Worm (Caenorhabditis elegans) whole organism, late embryonic: ENCODE data around the gene rpap-2.

ENCODE experiments used
- T23F11.4 ChIP-seq: fragments of 200-800 bp; sonication (Bioruptor generic); optimal IDR thresholded peaks from 2 replicates; lab custom pipeline; 2018; ENCODE audit warnings: mild to moderate bottlenecking, missing genetic modification characterization, missing compliant biosample characterization
- Y22D7AL.16 ChIP-seq: sonication (generic microtip); optimal IDR thresholded peaks from 2 replicates; lab custom pipeline; 2016; ENCODE audit warnings: missing genetic modification characterization, missing compliant biosample characterization
- ceh-14 ChIP-seq: sonication (generic microtip); optimal IDR thresholded peaks from 2 replicates; lab custom pipeline; 2016; ENCODE audit warnings: missing genotype, missing genetic modification characterization, missing compliant biosample characterization
- ceh-19 ChIP-seq: fragments of 200-800 bp; sonication (Bioruptor generic); optimal IDR thresholded peaks from 2 replicates; lab custom pipeline; 2018; ENCODE audit warnings: mild to moderate bottlenecking, missing genetic modification characterization, missing compliant biosample characterization
- ceh-30 ChIP-seq: fragments of 150-350 bp; optimal IDR thresholded peaks from 2 replicates; lab custom pipeline; 2014; ENCODE audit warnings: missing biosample characterization, missing genetic modification characterization
- ceh-31 ChIP-seq: sonication (generic microtip); optimal IDR thresholded peaks from 2 replicates; lab custom pipeline; 2016; ENCODE audit warnings: missing genetic modification characterization, missing compliant biosample characterization
- ceh-48 ChIP-seq: sonication (generic microtip); optimal IDR thresholded peaks from 2 replicates; lab custom pipeline; 2016; ENCODE audit warnings: missing genetic modification characterization, inconsistent platforms, missing compliant biosample characterization
- ceh-6 ChIP-seq: fragments of 200-800 bp; sonication (Bioruptor generic); optimal IDR thresholded peaks from 2 replicates; lab custom pipeline; 2018; ENCODE audit warnings: mild to moderate bottlenecking, missing genetic modification characterization, missing compliant biosample characterization
- dve-1 ChIP-seq: sonication (generic microtip); optimal IDR thresholded peaks from 2 replicates; lab custom pipeline; 2017; ENCODE audit warnings: antibody characterized with exemption, mild to moderate bottlenecking, missing genetic modification characterization, missing compliant biosample characterization
- elt-2 ChIP-seq: sonication (generic microtip); optimal IDR thresholded peaks from 2 replicates; lab custom pipeline; 2016; ENCODE audit warnings: missing genetic modification reagents, missing genetic modification characterization, missing compliant biosample characterization
- ets-4 ChIP-seq: sonication (generic microtip); optimal IDR thresholded peaks from 2 replicates; lab custom pipeline; 2016; ENCODE audit warnings: missing genetic modification characterization, missing compliant biosample characterization
- hlh-15 ChIP-seq: sonication (generic microtip); optimal IDR thresholded peaks from 2 replicates; lab custom pipeline; 2016; ENCODE audit warnings: missing genetic modification characterization, missing compliant biosample characterization
- hlh-30 ChIP-seq: sonication (generic microtip); optimal IDR thresholded peaks from 2 replicates; lab custom pipeline; 2017; ENCODE audit warnings: antibody characterized with exemption, missing genetic modification characterization, missing compliant biosample characterization; ENCODE audit not compliant: insufficient read depth
- madf-2 ChIP-seq: sonication (generic microtip); optimal IDR thresholded peaks from 2 replicates; lab custom pipeline; 2017; ENCODE audit warnings: missing genetic modification characterization, missing compliant biosample characterization
- nfya-1 ChIP-seq: sonication (generic microtip); optimal IDR thresholded peaks from 2 replicates; lab custom pipeline; 2017; ENCODE audit warnings: missing genetic modification characterization, mild to moderate bottlenecking, missing compliant biosample characterization, antibody characterized with exemption, moderate library complexity
- npax-4 ChIP-seq: sonication (generic microtip); optimal IDR thresholded peaks from 2 replicates; lab custom pipeline; 2016; ENCODE audit warnings: missing genetic modification characterization, missing compliant biosample characterization
- odd-2 ChIP-seq: sonication (generic microtip); optimal IDR thresholded peaks from 2 replicates; lab custom pipeline; 2017; ENCODE audit warnings: antibody characterized with exemption, mild to moderate bottlenecking, missing genetic modification characterization, missing compliant biosample characterization
- pax-1 ChIP-seq: fragments of 150-350 bp; optimal IDR thresholded peaks from 2 replicates; lab custom pipeline; 2014; ENCODE audit warnings: missing biosample characterization, missing genetic modification characterization
- pha-4 ChIP-seq: fragments of 150-350 bp; optimal IDR thresholded peaks from 2 replicates; lab custom pipeline; 2018; ENCODE audit warnings: missing biosample characterization, missing genetic modification reagents, missing genetic modification characterization
- sox-4 ChIP-seq: sonication (generic microtip); optimal IDR thresholded peaks from 2 replicates; lab custom pipeline; 2017; ENCODE audit warnings: mild to moderate bottlenecking, missing genetic modification characterization, inconsistent platforms, missing compliant biosample characterization
- unc-42 ChIP-seq: sonication (generic microtip); optimal IDR thresholded peaks from 2 replicates; lab custom pipeline; 2016; ENCODE audit warnings: missing genotype, missing genetic modification characterization, missing compliant biosample characterization
- unc-55 ChIP-seq: sonication (generic microtip); optimal IDR thresholded peaks from 2 replicates; lab custom pipeline; 2017; ENCODE audit warnings: missing biosample characterization, missing genetic modification reagents, missing genetic modification characterization
- unc-86 ChIP-seq: sonication (generic microtip); optimal IDR thresholded peaks from 2 replicates; lab custom pipeline; 2016; ENCODE audit warnings: missing genetic modification characterization, missing compliant biosample characterization

rpap-2 gene

ce11 chrIII:9010047-9010446 lies 42.3 kb downstream of the rpap-2 start, which contains the start of gene F59B2.8:
TSS of gene F59B2.8 (minus strand) at chrIII:9010197.
- TF ChIP-seq unc-55 (GFP tag; lab: Kevin White, UChicago) (peak; percentile 59), pha-4 (tag; lab: Kevin White, UChicago) (no peak), odd-2 (no peak), sox-4 (tag; lab: Kevin White, UChicago) (no peak), nfya-1 (peak; percentile 27), unc-42 (tag; lab: Kevin White, UChicago) (no peak), ceh-31 (tag; lab: Kevin White, UChicago) (peak; percentile 39), ceh-14 (tag; lab: Kevin White, UChicago) (no peak), pax-1 (tag; lab: Kevin White, UChicago) (no peak), hlh-30 (no peak)

ce11 chrIII:9012309-9012708 lies 44.5 kb downstream of the rpap-2 start, which contains the start of gene F59B2.9:
TSS of gene F59B2.9 (minus strand) at chrIII:9012409.
- TF ChIP-seq T23F11.4 (no peak), ceh-6 (no peak), ceh-48 (tag; lab: Kevin White, UChicago) (peak; percentile 9), npax-4 (tag; lab: Kevin White, UChicago) (no peak)
- TF ChIP-seq, all 69 proteins: peak for 1

ce11 chrIII:9017181-9017651 lies 49.4 kb downstream of the rpap-2 start, which contains the start of gene F59B2.12:
TSS of gene F59B2.12 (plus strand) at chrIII:9017601.
- no peak for TF ChIP-seq unc-86 (tag; lab: Kevin White, UChicago)
- no peak for TF ChIP-seq T23F11.4
- TF ChIP-seq elt-2 (tag; lab: Kevin White, UChicago) = no peak
- no peak for TF ChIP-seq madf-2 (tag; lab: Kevin White, UChicago)
- TF ChIP-seq pha-4 (tag; lab: Kevin White, UChicago) = no peak
- no peak for TF ChIP-seq ceh-30 (tag; lab: Kevin White, UChicago)
- TF ChIP-seq hlh-15 (tag; lab: Kevin White, UChicago) = no peak
- no peak for TF ChIP-seq ceh-6
- no peak for TF ChIP-seq Y22D7AL.16 (tag; lab: Kevin White, UChicago)
- TF ChIP-seq ets-4 (tag; lab: Kevin White, UChicago) = no peak
- TF ChIP-seq ceh-48 (tag; lab: Kevin White, UChicago) = no peak
- TF ChIP-seq ceh-19 (GFP tag; lab: Kevin White, UChicago) = no peak
- TF ChIP-seq dve-1 (tag; lab: Kevin White, UChicago) = no peak
